Worm (Caenorhabditis elegans) whole organism, L4 larva: ENCODE data around the gene taf-12.

ENCODE experiments used
- T20F7.1 ChIP-seq: fragments of 200-800 bp; sonication (Bioruptor generic); optimal IDR thresholded peaks from 2 replicates; lab custom pipeline; 2018; ENCODE audit warnings: mild to moderate bottlenecking, missing genetic modification characterization, missing compliant biosample characterization
- Y105C5A.15 ChIP-seq: fragments of 200-800 bp; sonication (Bioruptor generic); IDR thresholded peaks from 2 replicates; pipeline ENCODE4 v1.3.6; 2022; ENCODE audit warnings: missing genetic modification characterization, missing compliant biosample characterization
- Y5F2A.4 ChIP-seq: fragments of 200-800 bp; sonication (Bioruptor generic); optimal IDR thresholded peaks from 2 replicates; lab custom pipeline; 2018; ENCODE audit warnings: mild to moderate bottlenecking, missing genetic modification characterization, missing compliant biosample characterization
- aha-1 ChIP-seq: fragments of 150-350 bp; peaks from one replicate; lab custom pipeline; 2014; ENCODE audit warnings: missing biosample characterization, missing genetic modification characterization
- aly-2 ChIP-seq: sonication (generic microtip); optimal IDR thresholded peaks from 2 replicates; lab custom pipeline; 2018; ENCODE audit warnings: missing biosample characterization, missing genetic modification characterization
- ceh-28 ChIP-seq: fragments of 150-350 bp; optimal IDR thresholded peaks from 2 replicates; lab custom pipeline; 2014; ENCODE audit warnings: missing biosample characterization, missing genetic modification reagents, missing genetic modification characterization
- ceh-62 ChIP-seq: sonication (generic microtip); optimal IDR thresholded peaks from 2 replicates; lab custom pipeline; 2017; ENCODE audit warnings: missing biosample characterization, missing genetic modification characterization
- ces-1 ChIP-seq: fragments of 150-350 bp; sonication (generic microtip); optimal IDR thresholded peaks from 4 replicates; lab custom pipeline; 2014; ENCODE audit warnings: missing biosample characterization, missing genetic modification reagents, missing genetic modification characterization
- cey-2 ChIP-seq: sonication (generic microtip); optimal IDR thresholded peaks from 3 replicates; lab custom pipeline; 2017; ENCODE audit warnings: missing genetic modification characterization, mild to moderate bottlenecking, missing compliant biosample characterization, antibody characterized with exemption, borderline replicate concordance; ENCODE audit not compliant: insufficient read depth
- daf-12 ChIP-seq: fragments of 150-350 bp; optimal IDR thresholded peaks from 2 replicates; lab custom pipeline; 2014; ENCODE audit warnings: missing biosample characterization, missing genetic modification reagents, missing genetic modification characterization
- dpl-1 ChIP-seq: fragments of 150-350 bp; optimal IDR thresholded peaks from 2 replicates; lab custom pipeline; 2014; ENCODE audit warnings: missing biosample characterization, missing genetic modification reagents, missing genetic modification characterization
- egl-43 ChIP-seq: fragments of 200-800 bp; sonication (Bioruptor generic); IDR thresholded peaks from 2 replicates; pipeline ENCODE4 v1.3.6; 2022; ENCODE audit warnings: missing genetic modification reagents, missing genetic modification characterization, missing compliant biosample characterization
- hlh-30 ChIP-seq: sonication (generic microtip); optimal IDR thresholded peaks from 2 replicates; lab custom pipeline; 2017; ENCODE audit warnings: antibody characterized with exemption, mild to moderate bottlenecking, missing genetic modification characterization, missing compliant biosample characterization; ENCODE audit not compliant: insufficient read depth
- jun-1 ChIP-seq: fragments of 150-350 bp; optimal IDR thresholded peaks from 2 replicates; lab custom pipeline; 2014; ENCODE audit warnings: missing biosample characterization, missing genetic modification reagents, missing genetic modification characterization
- lin-1 ChIP-seq: fragments of 200-800 bp; sonication (Bioruptor generic); IDR thresholded peaks from 2 replicates; pipeline ENCODE4 v1.3.6; 2022; ENCODE audit warnings: missing genetic modification reagents, missing genetic modification characterization, missing compliant biosample characterization
- lin-38 ChIP-seq: fragments of 200-800 bp; sonication (Bioruptor generic); IDR thresholded peaks from 2 replicates; pipeline ENCODE4 v1.3.6; 2022; ENCODE audit warnings: missing genetic modification reagents, missing genetic modification characterization, missing compliant biosample characterization
- lsy-2 ChIP-seq, 2 experiments: fragments of 150-350 bp in 1 of 2; sonication (generic microtip) in 1 of 2; optimal IDR thresholded peaks; 2 replicates each; lab custom pipeline; 2014 to 2017; ENCODE audit warnings: missing biosample characterization in 2 of 2, missing genetic modification characterization in 2 of 2
- mdl-1 ChIP-seq, 2 experiments: fragments of 150-350 bp in 1 of 2; sonication (generic microtip) in 1 of 2; optimal IDR thresholded peaks; 2 replicates each; lab custom pipeline; 2014 to 2017; ENCODE audit warnings: missing biosample characterization in 2 of 2, missing genetic modification characterization in 2 of 2
- nhr-11 ChIP-seq: fragments of 150-350 bp; optimal IDR thresholded peaks from 2 replicates; lab custom pipeline; 2014; ENCODE audit warnings: missing biosample characterization, missing genetic modification characterization
- nhr-111 ChIP-seq: fragments of 200-800 bp; sonication (Bioruptor generic); optimal IDR thresholded peaks from 2 replicates; lab custom pipeline; 2018; ENCODE audit warnings: mild to moderate bottlenecking, missing genetic modification characterization, missing compliant biosample characterization
- nhr-25 ChIP-seq: sonication (generic microtip); optimal IDR thresholded peaks from 2 replicates; lab custom pipeline; 2017; ENCODE audit warnings: missing genetic modification characterization, mild to moderate bottlenecking, missing compliant biosample characterization, antibody characterized with exemption, moderate library complexity, borderline replicate concordance; ENCODE audit not compliant: insufficient read depth
- nhr-48 ChIP-seq: sonication (generic microtip); optimal IDR thresholded peaks from 2 replicates; lab custom pipeline; 2016; ENCODE audit warnings: mild to moderate bottlenecking, missing genetic modification characterization, missing compliant biosample characterization
- php-3 ChIP-seq: fragments of 200-800 bp; sonication (Bioruptor generic); IDR thresholded peaks from 2 replicates; pipeline ENCODE4 v1.3.6; 2022; ENCODE audit warnings: missing genetic modification reagents, missing genetic modification characterization, missing compliant biosample characterization
- pqm-1 ChIP-seq: sonication (generic microtip); optimal IDR thresholded peaks from 2 replicates; lab custom pipeline; 2017; ENCODE audit warnings: missing biosample characterization, missing genetic modification characterization
- sdz-12 ChIP-seq: fragments of 200-800 bp; sonication (Bioruptor generic); optimal IDR thresholded peaks from 2 replicates; lab custom pipeline; 2018; ENCODE audit warnings: mild to moderate bottlenecking, missing genetic modification characterization, missing compliant biosample characterization
- set-16 ChIP-seq: fragments of 200-800 bp; sonication (Bioruptor generic); IDR thresholded peaks from 2 replicates; pipeline ENCODE4 v1.3.6; 2022; ENCODE audit warnings: missing genetic modification reagents, missing genetic modification characterization, missing compliant biosample characterization
- skn-1 ChIP-seq: fragments of 150-350 bp; optimal IDR thresholded peaks from 2 replicates; lab custom pipeline; 2014; ENCODE audit warnings: missing biosample characterization, missing genetic modification characterization
- spr-3 ChIP-seq: fragments of 200-800 bp; sonication (Bioruptor generic); optimal IDR thresholded peaks from 2 replicates; lab custom pipeline; 2018; ENCODE audit warnings: mild to moderate bottlenecking, missing genetic modification characterization, missing compliant biosample characterization
- unc-62 ChIP-seq, 3 experiments: fragments of 150-350 bp in 1 of 3; sonication (generic microtip); optimal IDR thresholded peaks in 2 of 3; peaks in 1 of 3; 1 replicate in 1 of 3; 2 replicates in 2 of 3; lab custom pipeline; 2014 to 2017; ENCODE audit warnings: missing biosample characterization in 3 of 3, missing genetic modification characterization in 3 of 3, missing genetic modification reagents in 3 of 3, missing genotype in 1 of 3
- vab-7 ChIP-seq: fragments of 200-800 bp; sonication (Bioruptor generic); IDR thresholded peaks from 2 replicates; pipeline ENCODE4 v1.3.6; 2022; ENCODE audit warnings: missing genetic modification reagents, missing genetic modification characterization, missing compliant biosample characterization
- ztf-7 ChIP-seq: fragments of 150-350 bp; optimal IDR thresholded peaks from 2 replicates; lab custom pipeline; 2014; ENCODE audit warnings: missing biosample characterization, missing genetic modification characterization

taf-12 gene

DNA sequence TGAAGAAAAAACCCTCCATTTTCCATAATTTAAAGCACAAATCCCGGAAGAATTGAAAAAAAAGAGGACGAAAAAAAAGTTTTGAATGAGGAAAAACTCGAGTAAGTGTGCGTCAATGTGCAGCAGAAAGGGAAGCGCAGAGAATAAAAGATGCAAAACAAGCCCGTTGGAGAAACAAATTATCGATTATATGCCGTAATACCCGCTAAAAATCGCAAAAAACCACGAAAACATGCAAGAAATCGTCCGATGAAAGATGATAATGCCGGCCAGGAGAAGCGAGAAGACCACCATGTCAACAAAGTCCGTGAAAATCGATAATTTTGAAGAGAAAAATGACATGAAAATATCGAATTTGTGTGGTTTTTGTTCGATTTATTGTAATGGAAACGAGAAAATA is 22.1 kb downstream of the taf-12 start:
- TF ChIP-seq lsy-2 (tag; optimal IDR thresholded peaks at IDR 0.05; lab: Kevin White, UChicago), result peak in 1 of 2 experiments; percentile 9
- TF ChIP-seq ceh-28, result peak; percentile 48
- peak in 1 of 2 experiments; percentile 43 for TF ChIP-seq unc-62 (GFP tag; optimal IDR thresholded peaks at IDR 0.05 in 1 of 2; lab: Kevin White, UChicago)
- no peak for TF ChIP-seq unc-62 (tag; optimal IDR thresholded peaks at IDR 0.05; lab: Kevin White, UChicago)
- TF ChIP-seq php-3 (GFP tag; lab: Robert Waterston, UW), result no peak

DNA sequence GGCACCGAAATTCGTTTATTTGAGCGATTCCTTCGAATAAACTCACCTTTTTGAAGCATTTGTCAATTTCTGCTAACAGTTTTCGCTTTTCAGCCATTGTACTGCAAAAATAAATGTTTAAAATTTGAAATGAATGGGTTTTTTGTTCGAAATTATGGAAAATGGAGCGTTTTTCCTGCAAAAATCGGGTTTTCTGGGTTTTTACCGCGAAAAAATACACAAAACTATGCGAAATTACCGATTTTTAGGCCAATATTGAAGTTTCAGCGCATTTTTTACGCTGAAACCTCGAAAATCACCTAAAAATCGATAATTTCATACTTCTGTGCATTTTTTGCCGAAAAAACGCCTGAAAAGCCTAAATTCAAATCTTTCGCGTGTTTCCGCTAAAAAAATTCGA is 22.7 kb downstream of the taf-12 start, which contains the start of gene ntl-3:
Gene ntl-3, minus strand, starts transcription at position 101 of the 400 bp plus-strand sequence.
- TF ChIP-seq unc-62 (GFP tag; optimal IDR thresholded peaks at IDR 0.05 in 1 of 2; lab: Kevin White, UChicago) (no peak), unc-62 (tag; optimal IDR thresholded peaks at IDR 0.05; lab: Kevin White, UChicago) (no peak), vab-7 (GFP tag; lab: Robert Waterston, UW) (no peak), daf-12 (tag; lab: Kevin White, UChicago) (no peak), Y5F2A.4 (GFP tag; lab: Kevin White, UChicago) (no peak), nhr-25 (tag; lab: Kevin White, UChicago) (no peak), aha-1 (peak; percentile 73), sdz-12 (no peak), ztf-7 (tag; lab: Kevin White, UChicago) (no peak)

DNA sequence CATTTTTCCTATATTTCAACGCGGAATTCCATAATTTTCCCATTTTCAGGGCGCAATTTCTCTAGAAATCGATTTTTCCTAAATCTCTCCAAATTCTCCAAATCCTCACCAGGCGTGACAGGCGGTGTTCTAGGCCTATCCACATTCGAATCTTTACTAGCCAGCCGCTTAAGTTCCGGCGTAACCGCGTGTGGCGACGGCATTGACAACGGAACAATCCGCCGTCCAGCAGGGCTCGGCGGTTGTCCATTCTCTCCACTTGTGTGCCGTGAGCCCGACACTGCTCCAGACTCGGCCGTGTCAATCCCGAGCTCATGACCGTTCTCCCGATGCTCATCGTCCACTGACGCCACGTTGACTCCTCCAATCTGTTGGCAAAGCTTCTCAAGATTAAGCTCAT is 26.1 kb downstream of the taf-12 start:
- TF ChIP-seq unc-62 (GFP tag; optimal IDR thresholded peaks at IDR 0.05 in 1 of 2; lab: Kevin White, UChicago) (peak in 1 of 2 experiments; percentile 72), unc-62 (tag; optimal IDR thresholded peaks at IDR 0.05; lab: Kevin White, UChicago) (no peak), set-16 (GFP tag; lab: Robert Waterston, UW) (peak; percentile 56; the same call in 1 of the 2 replicates), T20F7.1 (GFP tag; lab: Kevin White, UChicago) (no peak)

- TF ChIP-seq lin-1 (no peak), ceh-62 (no peak), nhr-48 (tag; lab: Kevin White, UChicago) (no peak), sdz-12 (no peak), lsy-2 (tag; optimal IDR thresholded peaks at IDR 0.05; lab: Kevin White, UChicago) (no peak), set-16 (GFP tag; lab: Robert Waterston, UW) (peak; percentile 68), spr-3 (GFP tag; lab: Kevin White, UChicago) (no peak)
These were observed 27.4 kb downstream of the taf-12 start for ce11 chrIII:11841728-11842127.

DNA sequence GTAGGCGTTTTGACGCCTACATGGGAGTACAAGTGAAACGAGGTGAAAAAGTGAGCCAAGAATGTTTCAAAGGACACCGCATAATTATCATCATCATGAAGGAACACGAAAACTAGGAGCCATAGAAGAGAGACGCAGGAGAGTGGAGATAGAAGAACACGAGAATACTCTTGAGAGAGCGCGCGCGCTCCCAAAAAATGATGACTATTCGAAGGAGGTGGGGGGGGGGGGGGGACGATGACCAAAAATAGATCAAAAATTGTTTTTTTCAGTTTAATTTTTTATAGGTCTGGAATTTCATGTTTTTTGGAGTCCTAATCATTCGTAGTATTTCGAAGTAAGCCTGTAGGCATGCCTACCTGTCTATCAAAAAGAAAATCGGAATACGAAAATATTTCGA is 32.3 kb downstream of the taf-12 start:
- TF ChIP-seq mdl-1 (tag; optimal IDR thresholded peaks at IDR 0.05; lab: Kevin White, UChicago) (peak in 1 of 2 experiments; percentile 44), egl-43 (GFP tag; lab: Robert Waterston, UW) (no peak), aly-2 (tag; lab: Kevin White, UChicago) (no peak), pqm-1 (tag; lab: Kevin White, UChicago) (no peak), dpl-1 (no peak), hlh-30 (peak; percentile 86), nhr-11 (tag; lab: Kevin White, UChicago) (no peak), lin-38 (GFP tag; lab: Robert Waterston, UW) (peak; percentile 33), jun-1 (tag; lab: Kevin White, UChicago) (no peak), skn-1 (tag; lab: Kevin White, UChicago) (no peak), spr-3 (GFP tag; lab: Kevin White, UChicago) (no peak), cey-2 (tag; lab: Kevin White, UChicago) (no peak), nhr-111 (GFP tag; lab: Kevin White, UChicago) (no peak), ces-1 (GFP tag; lab: Kevin White, UChicago) (no peak), Y105C5A.15 (no peak), ceh-28 (no peak)
